Fruit fly (Drosophila melanogaster) whole organism, embryonic: Measurements from ENCODE around the gene Ada1-2.
A peak's percentile ranks its signal among the peaks of the same experiment; 100 is the strongest.

ENCODE experiments used
- Atf3 ChIP-seq: fragments of 200-800 bp; sonication (Bioruptor generic); optimal IDR thresholded peaks from 3 replicates; lab custom pipeline; 2016; ENCODE audit warnings: missing biosample characterization, missing genetic modification characterization
- B-H2 ChIP-seq: fragments of 200-800 bp; sonication (Bioruptor generic); optimal IDR thresholded peaks from 2 replicates; lab custom pipeline; 2018; ENCODE audit warnings: missing biosample characterization, mild to moderate bottlenecking, missing genetic modification characterization
- Bdp1 ChIP-seq: fragments of 200-800 bp; sonication (Bioruptor generic); optimal IDR thresholded peaks from 3 replicates; lab custom pipeline; 2016; ENCODE audit warnings: missing biosample characterization, missing genetic modification characterization
- BtbVII ChIP-seq: fragments of 200-800 bp; sonication (Bioruptor generic); optimal IDR thresholded peaks from 3 replicates; lab custom pipeline; 2017; ENCODE audit warnings: missing biosample characterization, mild to moderate bottlenecking, missing genetic modification characterization
- CG10431 ChIP-seq: fragments of 200-800 bp; sonication (Bioruptor generic); optimal IDR thresholded peaks from 3 replicates; lab custom pipeline; 2018; ENCODE audit warnings: missing biosample characterization, mild to moderate bottlenecking, missing genetic modification characterization
- CG10654 ChIP-seq: fragments of 200-800 bp; sonication (Bioruptor generic); optimal IDR thresholded peaks from 2 replicates; lab custom pipeline; 2016; ENCODE audit warnings: missing biosample characterization, missing genetic modification characterization
- CG11398 ChIP-seq: fragments of 200-800 bp; sonication (Bioruptor generic); optimal IDR thresholded peaks from 2 replicates; lab custom pipeline; 2016; ENCODE audit warnings: missing biosample characterization, missing genetic modification characterization
- CG12104 ChIP-seq: fragments of 200-800 bp; sonication (Bioruptor generic); optimal IDR thresholded peaks from 3 replicates; lab custom pipeline; 2016; ENCODE audit warnings: missing biosample characterization, missing genetic modification characterization
- CG12391 ChIP-seq: fragments of 200-800 bp; sonication (Bioruptor generic); optimal IDR thresholded peaks from 3 replicates; lab custom pipeline; 2018; ENCODE audit warnings: missing biosample characterization, mild to moderate bottlenecking, missing genetic modification characterization, moderate library complexity
- CG12942 ChIP-seq: fragments of 200-800 bp; sonication (Bioruptor generic); optimal IDR thresholded peaks from 3 replicates; lab custom pipeline; 2016; ENCODE audit warnings: missing biosample characterization, missing genetic modification characterization
- CG1647 ChIP-seq: fragments of 200-800 bp; sonication (Bioruptor generic); optimal IDR thresholded peaks from 3 replicates; lab custom pipeline; 2016; ENCODE audit warnings: missing biosample characterization, missing genetic modification characterization
- CG1792 ChIP-seq: fragments of 200-800 bp; sonication (Bioruptor generic); optimal IDR thresholded peaks from 2 replicates; lab custom pipeline; 2016; ENCODE audit warnings: missing biosample characterization, missing genetic modification characterization
- CG1832 ChIP-seq: fragments of 200-800 bp; sonication (Bioruptor generic); optimal IDR thresholded peaks from 2 replicates; lab custom pipeline; 2017; ENCODE audit warnings: missing biosample characterization, mild to moderate bottlenecking, missing genetic modification characterization, inconsistent platforms
- CG2678 ChIP-seq: fragments of 200-800 bp; sonication (Bioruptor generic); optimal IDR thresholded peaks from 3 replicates; lab custom pipeline; 2019; ENCODE audit warnings: missing biosample characterization, mild to moderate bottlenecking, missing genetic modification characterization, moderate library complexity
- CG3281 ChIP-seq: fragments of 200-800 bp; sonication (Bioruptor generic); optimal IDR thresholded peaks from 3 replicates; lab custom pipeline; 2017; ENCODE audit warnings: missing biosample characterization, mild to moderate bottlenecking, missing genetic modification characterization
- CG5180 ChIP-seq: fragments of 200-800 bp; sonication (Bioruptor generic); optimal IDR thresholded peaks from 3 replicates; lab custom pipeline; 2017; ENCODE audit warnings: missing biosample characterization, missing genetic modification characterization, mild to moderate bottlenecking, moderate library complexity, missing genetic modification reagents
- CG8290 ChIP-seq, 3 experiments: fragments of 200-800 bp; sonication (Bioruptor generic); optimal IDR thresholded peaks; 2 replicates each; lab custom pipeline; 2016 to 2019; ENCODE audit warnings: missing biosample characterization in 3 of 3, missing genetic modification characterization in 3 of 3, mild to moderate bottlenecking in 2 of 3, moderate library complexity in 1 of 3
- CG8359 ChIP-seq: fragments of 200-800 bp; sonication (Bioruptor generic); optimal IDR thresholded peaks from 2 replicates; lab custom pipeline; 2017; ENCODE audit warnings: missing biosample characterization, mild to moderate bottlenecking, missing genetic modification characterization, borderline replicate concordance
- CG8944 ChIP-seq: fragments of 200-800 bp; sonication (Bioruptor generic); optimal IDR thresholded peaks from 3 replicates; lab custom pipeline; 2016; ENCODE audit warnings: missing biosample characterization, missing genetic modification characterization
- CG9437 ChIP-seq: fragments of 200-800 bp; sonication (Bioruptor generic); optimal IDR thresholded peaks from 2 replicates; lab custom pipeline; 2018; ENCODE audit warnings: missing biosample characterization, mild to moderate bottlenecking, missing genetic modification characterization
- CG9817 ChIP-seq: fragments of 200-800 bp; sonication (Bioruptor generic); optimal IDR thresholded peaks from 2 replicates; lab custom pipeline; 2018; ENCODE audit warnings: missing biosample characterization, mild to moderate bottlenecking, missing genetic modification characterization, moderate library complexity
- CG9876 ChIP-seq: fragments of 200-800 bp; sonication (Bioruptor generic); optimal IDR thresholded peaks from 2 replicates; lab custom pipeline; 2016; ENCODE audit warnings: missing biosample characterization, missing genetic modification characterization
- CkIIα-i1 ChIP-seq: fragments of 200-800 bp; sonication (Bioruptor generic); IDR thresholded peaks from 2 replicates; pipeline ENCODE4 v1.3.6; 2022; ENCODE audit warnings: missing biosample characterization, missing genetic modification characterization
- D19B ChIP-seq: fragments of 200-800 bp; sonication (Bioruptor generic); optimal IDR thresholded peaks from 2 replicates; lab custom pipeline; 2017; ENCODE audit warnings: missing biosample characterization, mild to moderate bottlenecking, missing genetic modification characterization
- Dip2 ChIP-seq: fragments of 200-800 bp; sonication (Bioruptor generic); IDR thresholded peaks from 2 replicates; pipeline ENCODE4 v1.3.6; 2022; ENCODE audit warnings: missing biosample characterization, missing genetic modification characterization
- Eip74EF ChIP-seq, 2 experiments: fragments of 200-800 bp in 1 of 2; fragments of >200 bp in 1 of 2; sonication (Bioruptor generic) in 1 of 2; optimal IDR thresholded peaks; 2 replicates each; lab custom pipeline; 2017 to 2019; ENCODE audit warnings: missing biosample characterization in 2 of 2, missing genetic modification characterization in 2 of 2, mild to moderate bottlenecking in 1 of 2, moderate library complexity in 1 of 2
- Ets97D ChIP-seq: fragments of 200-800 bp; sonication (Bioruptor generic); optimal IDR thresholded peaks from 3 replicates; lab custom pipeline; 2016; ENCODE audit warnings: missing biosample characterization, missing genetic modification characterization
- Fer3 ChIP-seq: fragments of 200-800 bp; sonication (Bioruptor generic); optimal IDR thresholded peaks from 2 replicates; lab custom pipeline; 2018; ENCODE audit warnings: missing biosample characterization, mild to moderate bottlenecking, missing genetic modification characterization, moderate library complexity
- Gsc ChIP-seq: fragments of 200-800 bp; sonication (Bioruptor generic); IDR thresholded peaks from 2 replicates; pipeline ENCODE4 v1.3.6; 2022; ENCODE audit warnings: missing biosample characterization, missing genetic modification characterization
- Hmr ChIP-seq: fragments of 200-800 bp; sonication (Bioruptor generic); optimal IDR thresholded peaks from 3 replicates; lab custom pipeline; 2017; ENCODE audit warnings: mild to moderate bottlenecking, missing biosample characterization, missing genetic modification reagents, missing genetic modification characterization
- Jarid2 ChIP-seq: fragments of 200-800 bp; sonication (Bioruptor generic); optimal IDR thresholded peaks from 3 replicates; lab custom pipeline; 2017; ENCODE audit warnings: mild to moderate bottlenecking, missing biosample characterization, missing genetic modification reagents, missing genetic modification characterization
- NC2β ChIP-seq: fragments of 200-800 bp; sonication (Bioruptor generic); optimal IDR thresholded peaks from 2 replicates; lab custom pipeline; 2016; ENCODE audit warnings: missing biosample characterization, missing genetic modification characterization
- Side ChIP-seq: fragments of 200-800 bp; sonication (Bioruptor generic); optimal IDR thresholded peaks from 2 replicates; lab custom pipeline; 2016; ENCODE audit warnings: missing biosample characterization, missing genetic modification characterization
- bcd ChIP-seq: fragments of 200-800 bp; sonication (Bioruptor generic); optimal IDR thresholded peaks from 2 replicates; lab custom pipeline; 2017; ENCODE audit warnings: missing biosample characterization, mild to moderate bottlenecking, missing genetic modification characterization
- crc ChIP-seq: fragments of 200-800 bp; sonication (Bioruptor generic); optimal IDR thresholded peaks from 2 replicates; lab custom pipeline; 2016; ENCODE audit warnings: missing biosample characterization, missing genetic modification characterization
- dmrt99B ChIP-seq: fragments of 200-800 bp; sonication (Bioruptor generic); optimal IDR thresholded peaks from 2 replicates; lab custom pipeline; 2018; ENCODE audit warnings: missing biosample characterization, mild to moderate bottlenecking, missing genetic modification characterization, moderate library complexity
- exex ChIP-seq: fragments of 200-800 bp; sonication (Bioruptor generic); optimal IDR thresholded peaks from 4 replicates; lab custom pipeline; 2018; ENCODE audit warnings: missing biosample characterization, mild to moderate bottlenecking, missing genetic modification characterization, moderate library complexity
- eyg ChIP-seq: fragments of 200-800 bp; sonication (Bioruptor generic); optimal IDR thresholded peaks from 3 replicates; lab custom pipeline; 2016; ENCODE audit warnings: missing biosample characterization, missing genetic modification characterization
- ftz-f1 ChIP-seq: fragments of 200-800 bp; sonication (Bioruptor generic); optimal IDR thresholded peaks from 2 replicates; lab custom pipeline; 2016; ENCODE audit warnings: missing biosample characterization, missing genetic modification characterization
- gcm2 ChIP-seq: fragments of 200-800 bp; sonication (Bioruptor generic); optimal IDR thresholded peaks from 2 replicates; lab custom pipeline; 2016; ENCODE audit warnings: missing biosample characterization, missing genetic modification characterization
- gsb-n ChIP-seq: fragments of 200-800 bp; sonication (Bioruptor generic); optimal IDR thresholded peaks from 3 replicates; lab custom pipeline; 2018; ENCODE audit warnings: missing biosample characterization, mild to moderate bottlenecking, missing genetic modification characterization
- her ChIP-seq: fragments of 200-800 bp; sonication (Bioruptor generic); optimal IDR thresholded peaks from 2 replicates; lab custom pipeline; 2016; ENCODE audit warnings: missing biosample characterization, missing genetic modification characterization
- prd ChIP-seq, 3 experiments: fragments of >200 bp in 2 of 3; fragments of 200-800 bp in 1 of 3; sonication (Bioruptor generic) in 1 of 3; optimal IDR thresholded peaks in 2 of 3; IDR thresholded peaks in 1 of 3; 2 replicates in 2 of 3; 3 replicates in 1 of 3; pipeline versions ENCODE4 v1.3.6 to Lab custom; 2017 to 2022; ENCODE audit warnings: missing biosample characterization in 1 of 3, missing genetic modification characterization in 1 of 3
- sd ChIP-seq: fragments of 200-800 bp; sonication (Bioruptor generic); optimal IDR thresholded peaks from 3 replicates; lab custom pipeline; 2018; ENCODE audit warnings: missing biosample characterization, mild to moderate bottlenecking, missing genetic modification characterization, moderate library complexity
- sens ChIP-seq: fragments of 200-800 bp; sonication (Bioruptor generic); peaks from one replicate; lab custom pipeline; 2016; ENCODE audit warnings: missing biosample characterization, missing genetic modification characterization
- sima ChIP-seq: fragments of 200-800 bp; sonication (Bioruptor generic); optimal IDR thresholded peaks from 2 replicates; lab custom pipeline; 2016; ENCODE audit warnings: missing biosample characterization, missing genetic modification characterization
- tx ChIP-seq: fragments of 200-800 bp; sonication (Bioruptor generic); optimal IDR thresholded peaks from 2 replicates; lab custom pipeline; 2016; ENCODE audit warnings: missing biosample characterization, missing genetic modification characterization
- wdn ChIP-seq: fragments of 200-800 bp; sonication (Bioruptor generic); IDR thresholded peaks from 2 replicates; pipeline ENCODE4 v1.3.6; 2022; ENCODE audit warnings: missing biosample characterization, missing genetic modification characterization

Ada1-2 gene

dm6 chr2L:12004211-12004979 is 11.7 kb downstream of the Ada1-2 start (continued):
- TF ChIP-seq D19B (GFP tag; lab: Kevin White, UChicago) (peak; percentile 7), BtbVII (peak; percentile 74), CG12104 (GFP tag; lab: Kevin White, UChicago) (peak; percentile 62), Side (GFP tag; lab: Kevin White, UChicago) (peak; percentile 63), CG11398 (peak; percentile 86), CkIIα-i1 (GFP tag; lab: Robert Waterston, UW) (no peak), sens (GFP tag; lab: Kevin White, UChicago) (peak; percentile 95), dmrt99B (tag; lab: Kevin White, UChicago) (peak; percentile 50), CG12391 (tag; lab: Kevin White, UChicago) (peak; percentile 65), sd (tag; lab: Kevin White, UChicago) (peak; percentile 100), eyg (GFP tag; lab: Kevin White, UChicago) (no peak), CG8359 (GFP tag; lab: Kevin White, UChicago) (peak; percentile 40), CG10654 (peak; percentile 32), CG1792 (GFP tag; lab: Kevin White, UChicago) (peak; percentile 15), CG12942 (GFP tag; lab: Kevin White, UChicago) (peak; percentile 6), CG10431 (GFP tag; lab: Kevin White, UChicago) (peak; percentile 96), Hmr (GFP tag; lab: Kevin White, UChicago) (peak; percentile 78), bcd (GFP tag; lab: Kevin White, UChicago) (peak; percentile 36), CG9817 (peak; percentile 12), exex (tag; lab: Kevin White, UChicago) (peak; percentile 79), NC2β (GFP tag; lab: Kevin White, UChicago) (peak; percentile 70), her (peak; percentile 69), CG8290 (GFP tag; optimal IDR thresholded peaks at IDR 0.05; lab: Kevin White, UChicago) (peak; percentile 78), CG8290 (tag; optimal IDR thresholded peaks at IDR 0.05; lab: Kevin White, UChicago) (peak; percentile 63 to 92), CG9437 (GFP tag; lab: Kevin White, UChicago) (peak; percentile 18), Jarid2 (GFP tag; lab: Kevin White, UChicago) (peak; percentile 56), CG3281 (GFP tag; lab: Kevin White, UChicago) (peak; percentile 68), wdn (GFP tag; lab: Robert Waterston, UW) (no peak), crc (GFP tag; lab: Kevin White, UChicago) (no peak), CG5180 (peak; percentile 69), Atf3 (GFP tag; lab: Kevin White, UChicago) (peak; percentile 34), tx (GFP tag; lab: Kevin White, UChicago) (peak; percentile 22), B-H2 (GFP tag; lab: Kevin White, UChicago) (peak; percentile 53), Bdp1 (GFP tag; lab: Kevin White, UChicago) (peak; percentile 47), sima (peak; percentile 39), Gsc (no peak), CG1832 (GFP tag; lab: Kevin White, UChicago) (no peak), ftz-f1 (GFP tag; lab: Kevin White, UChicago) (peak; percentile 97), Fer3 (tag; lab: Kevin White, UChicago) (peak; percentile 20), gcm2 (GFP tag; lab: Kevin White, UChicago) (peak; percentile 5), CG8944 (peak; percentile 24), CG9876 (GFP tag; lab: Kevin White, UChicago) (peak; percentile 21), Eip74EF (GFP tag; optimal IDR thresholded peaks at IDR 0.05; lab: Kevin White, UChicago) (peak in 1 of 2 experiments; percentile 38), gsb-n (tag; lab: Kevin White, UChicago) (peak; percentile 66), CG2678 (tag; lab: Kevin White, UChicago) (peak; percentile 73), CG1647 (peak; percentile 6), Dip2 (GFP tag; lab: Robert Waterston, UW) (no peak), prd (optimal IDR thresholded peaks at IDR 0.05; lab: Kevin White, UChicago) (no peak), prd (GFP tag; IDR thresholded peaks at IDR 0.05; lab: Robert Waterston, UW) (no peak), Ets97D (GFP tag; lab: Kevin White, UChicago) (peak; percentile 32)
